Worm (Caenorhabditis elegans): ENCODE results near the gene cogc-8.

Gene cogc-8

ce11 chrIV:261607-262006 is 21.4 kb downstream of the cogc-8 start, which contains the start of gene pqbp-1.1 (continued):
- peak; percentile 71 for TF ChIP-seq lin-14 (GFP tag; optimal IDR thresholded peaks at IDR 0.05)

ce11 chrIV:262460-262859 is 22.2 kb downstream of the cogc-8 start:
- TF ChIP-seq efl-1 (optimal IDR thresholded peaks at IDR 0.05) = no peak
- TF ChIP-seq efl-1 (GFP tag; optimal IDR thresholded peaks at IDR 0.05 in 1 of 2) = peak in 1 of 2 experiments; percentile 91
- TF ChIP-seq unc-130 (tag; optimal IDR thresholded peaks at IDR 0.05) = no peak

ce11 chrIV:264182-264709 is 24.0 kb downstream of the cogc-8 start, which contains the start of gene pat-6:
Gene pat-6 (minus strand): TSS chrIV:264232.
- TF ChIP-seq hpl-2 (GFP tag; optimal IDR thresholded peaks at IDR 0.05) (no peak), swsn-7 (tag; optimal IDR thresholded peaks at IDR 0.05) (peak; percentile 31), dpl-1 (GFP tag; optimal IDR thresholded peaks at IDR 0.05) (peak in 1 of 3 experiments; percentile 39), mep-1 (tag; optimal IDR thresholded peaks at IDR 0.05) (peak; percentile 59), pqm-1 (tag; optimal IDR thresholded peaks at IDR 0.05) (no peak), nhr-28 (tag; optimal IDR thresholded peaks at IDR 0.05) (no peak), skn-1 (tag; optimal IDR thresholded peaks at IDR 0.05) (no peak), elt-3 (tag; optimal IDR thresholded peaks at IDR 0.05) (no peak), mdl-1 (tag; optimal IDR thresholded peaks at IDR 0.05) (no peak), isw-1 (GFP tag; IDR thresholded peaks at IDR 0.05) (no peak), hlh-4 (tag; optimal IDR thresholded peaks at IDR 0.05) (no peak), ztf-4 (tag; optimal IDR thresholded peaks at IDR 0.05) (peak; percentile 45), pax-3 (tag; optimal IDR thresholded peaks at IDR 0.05) (no peak), efl-1 (optimal IDR thresholded peaks at IDR 0.05) (peak; percentile 57 to 60), efl-1 (GFP tag; optimal IDR thresholded peaks at IDR 0.05 in 1 of 2) (peak; percentile 47 to 93), aly-2 (tag; optimal IDR thresholded peaks at IDR 0.05) (no peak), ceh-63 (GFP tag; optimal IDR thresholded peaks at IDR 0.05) (no peak), lin-14 (GFP tag; optimal IDR thresholded peaks at IDR 0.05) (peak; percentile 77), lsy-2 (tag; optimal IDR thresholded peaks at IDR 0.05) (peak in 1 of 2 experiments; percentile 23), ceh-8 (GFP tag; optimal IDR thresholded peaks at IDR 0.05) (no peak), nhr-19 (GFP tag; conservative IDR thresholded peaks at IDR 0.05) (no peak), ceh-82 (tag; optimal IDR thresholded peaks at IDR 0.05) (peak in 2 of 3 experiments; percentile 1 to 5), lin-35 (GFP tag; optimal IDR thresholded peaks at IDR 0.05) (peak; percentile 7 to 53), dsc-1 (tag; optimal IDR thresholded peaks at IDR 0.05) (peak; percentile 58), nhr-11 (tag; optimal IDR thresholded peaks at IDR 0.05) (no peak), nhr-71 (tag; optimal IDR thresholded peaks at IDR 0.05) (peak; percentile 51), ztf-11 (tag; optimal IDR thresholded peaks at IDR 0.05) (no peak), rnt-1 (tag; optimal IDR thresholded peaks at IDR 0.05) (peak; percentile 67), snu-23 (GFP tag; optimal IDR thresholded peaks at IDR 0.05) (peak; percentile 58), lin-15B (tag; optimal IDR thresholded peaks at IDR 0.05) (no peak), xbp-1 (tag; optimal IDR thresholded peaks at IDR 0.05) (no peak)

DNA sequence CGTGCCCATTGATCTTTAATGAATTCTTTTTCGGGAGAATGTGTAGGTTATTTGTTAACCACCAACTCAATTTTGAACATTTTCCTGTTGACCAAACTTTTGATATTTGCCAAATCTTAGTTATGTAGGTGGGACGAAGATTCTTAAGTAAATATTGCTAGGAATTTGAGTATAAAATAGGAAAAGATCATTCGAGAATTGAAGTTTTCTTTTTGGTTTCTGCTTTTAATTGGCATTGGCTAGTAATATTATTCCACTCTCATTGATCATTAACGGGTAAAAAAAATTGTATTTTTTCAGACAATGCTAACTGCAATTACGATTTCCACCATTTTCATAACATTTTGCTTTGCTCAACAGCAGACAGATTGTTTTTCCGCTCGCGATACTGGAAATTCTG is 25.9 kb downstream of the cogc-8 start, which contains the start of gene T21D12.12:
TSS of gene T21D12.12 (plus strand) at position 301 of the 400 bp plus-strand sequence.
- no peak for TF ChIP-seq skn-1 (tag; optimal IDR thresholded peaks at IDR 0.05)

DNA sequence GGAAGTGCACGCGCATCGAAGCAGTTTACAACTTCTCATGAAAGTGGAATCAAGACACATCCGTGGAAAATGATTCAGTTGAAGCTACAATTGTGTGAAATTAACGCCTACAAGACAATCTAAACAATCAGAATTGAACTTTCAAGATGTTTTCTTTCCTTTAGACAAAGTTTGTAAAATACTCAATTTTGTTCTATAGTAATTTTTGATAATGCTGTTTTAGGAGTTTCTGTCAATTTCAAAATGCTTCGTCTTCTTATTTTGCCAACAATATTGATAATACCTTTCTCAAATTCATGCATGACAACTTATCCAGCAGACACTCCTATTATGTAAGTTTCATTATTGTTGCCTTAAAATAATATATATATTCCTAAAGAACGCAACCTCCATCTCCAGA is 28.9 kb downstream of the cogc-8 start, which contains the start of gene T21D12.11:
TSS of gene T21D12.11 (plus strand) at position 301 of the 400 bp plus-strand sequence.
- TF ChIP-seq nhr-77 (tag; optimal IDR thresholded peaks at IDR 0.05) (no peak), pax-3 (tag; optimal IDR thresholded peaks at IDR 0.05) (no peak), ceh-63 (GFP tag; optimal IDR thresholded peaks at IDR 0.05) (no peak), lin-13 (GFP tag; optimal IDR thresholded peaks at IDR 0.05) (no peak), nhr-47 (tag; optimal IDR thresholded peaks at IDR 0.05) (no peak), ama-1 (optimal IDR thresholded peaks at IDR 0.05) (no peak), nhr-90 (tag; optimal IDR thresholded peaks at IDR 0.05; ENCODE audit: poor library complexity) (no peak), sox-4 (tag; optimal IDR thresholded peaks at IDR 0.05) (no peak), dsc-1 (tag; optimal IDR thresholded peaks at IDR 0.05) (no peak), unc-130 (tag; optimal IDR thresholded peaks at IDR 0.05) (no peak), hlh-4 (tag; optimal IDR thresholded peaks at IDR 0.05) (no peak), ceh-88 (GFP tag; IDR thresholded peaks at IDR 0.05) (no peak), sup-37 (GFP tag; optimal IDR thresholded peaks at IDR 0.05) (no peak), nhr-71 (tag; optimal IDR thresholded peaks at IDR 0.05) (no peak), nhr-76 (tag; optimal IDR thresholded peaks at IDR 0.05) (no peak)
